Fruit fly (Drosophila melanogaster) whole organism, adult: ENCODE data around the gene CG10588.

Experiments
- CG1620 ChIP-seq: fragments of 200-800 bp; sonication (Bioruptor generic); optimal IDR thresholded peaks from 2 replicates; lab custom pipeline; 2016; ENCODE audit warnings: missing biosample characterization, missing genetic modification characterization
- CG5204 ChIP-seq: fragments of 200-800 bp; sonication (Bioruptor generic); optimal IDR thresholded peaks from 2 replicates; lab custom pipeline; 2016; ENCODE audit warnings: missing biosample characterization, missing genetic modification characterization
- CG7045 ChIP-seq: fragments of 200-800 bp; sonication (Bioruptor generic); optimal IDR thresholded peaks from 2 replicates; lab custom pipeline; 2017; ENCODE audit warnings: missing biosample characterization, mild to moderate bottlenecking, missing genetic modification characterization
- Crg-1 ChIP-seq: fragments of 200-800 bp; sonication (Bioruptor generic); optimal IDR thresholded peaks from 2 replicates; lab custom pipeline; 2016; ENCODE audit warnings: missing biosample characterization, missing genetic modification characterization
- cnc ChIP-seq, 2 experiments: fragments of >200 bp; optimal IDR thresholded peaks; 2 replicates each; lab custom pipeline; 2017
- ovo ChIP-seq: fragments of 200-800 bp; sonication (Bioruptor generic); optimal IDR thresholded peaks from 2 replicates; lab custom pipeline; 2016; ENCODE audit warnings: missing biosample characterization, missing genetic modification characterization
- toe ChIP-seq: fragments of 200-800 bp; sonication (Bioruptor generic); optimal IDR thresholded peaks from 2 replicates; lab custom pipeline; 2016; ENCODE audit warnings: missing biosample characterization, missing genetic modification characterization

DNA sequence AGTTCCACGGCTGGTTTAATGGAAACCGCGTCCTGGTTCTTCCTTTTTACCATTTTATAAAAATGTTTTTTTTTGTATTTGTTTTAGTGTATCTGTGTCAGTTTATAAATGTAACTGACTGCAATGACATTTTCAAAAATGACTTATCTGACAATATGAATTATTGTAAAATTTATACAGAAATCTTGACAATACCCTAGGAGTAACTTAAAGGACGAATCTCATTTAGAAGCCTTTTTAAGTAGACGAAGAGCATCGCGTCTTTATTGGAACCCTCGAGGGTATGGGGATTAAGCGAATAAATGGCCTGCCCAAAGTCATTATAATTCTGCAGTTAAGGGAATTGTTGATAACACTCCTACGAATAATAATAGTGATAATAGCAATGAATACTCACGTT is 9.9 kb downstream of the CG10588 start, which contains the start of gene CG12983:
- TF ChIP-seq cnc (optimal IDR thresholded peaks at IDR 0.05; lab: Kevin White, UChicago) (no peak), CG7045 (no peak), CG1620 (GFP tag; lab: Kevin White, UChicago) (no peak), CG5204 (GFP tag; lab: Kevin White, UChicago) (no peak), ovo (GFP tag; lab: Kevin White, UChicago) (no peak), Crg-1 (no peak), toe (no peak)
